Fruit fly (Drosophila melanogaster) whole organism, prepupa: Measurements from ENCODE around the gene CG18598.
A peak's percentile ranks its signal among the peaks of the same experiment; 100 is the strongest.

ENCODE experiments used
- Blimp-1 ChIP-seq: fragments of 200-800 bp; sonication (Bioruptor generic); optimal IDR thresholded peaks from 3 replicates; lab custom pipeline; 2017; ENCODE audit warnings: missing biosample characterization, missing genetic modification characterization, mild to moderate bottlenecking, moderate library complexity, missing genetic modification reagents
- CG10631 ChIP-seq: fragments of 200-800 bp; sonication (Bioruptor generic); optimal IDR thresholded peaks from 2 replicates; lab custom pipeline; 2016; ENCODE audit warnings: missing biosample characterization, missing genetic modification characterization
- CG11902 ChIP-seq: fragments of 200-800 bp; sonication (Bioruptor generic); optimal IDR thresholded peaks from 3 replicates; lab custom pipeline; 2016; ENCODE audit warnings: missing biosample characterization, missing genetic modification characterization
- CG15336 ChIP-seq: fragments of 200-800 bp; sonication (Bioruptor generic); IDR thresholded peaks from 2 replicates; pipeline ENCODE4 v1.3.6; 2022; ENCODE audit warnings: missing biosample characterization, missing genetic modification characterization
- CG1621 ChIP-seq: fragments of 200-800 bp; sonication (Bioruptor generic); optimal IDR thresholded peaks from 3 replicates; lab custom pipeline; 2018; ENCODE audit warnings: missing biosample characterization, mild to moderate bottlenecking, missing genetic modification characterization
- CG16779 ChIP-seq: fragments of 200-800 bp; sonication (Bioruptor generic); optimal IDR thresholded peaks from 3 replicates; lab custom pipeline; 2017; ENCODE audit warnings: missing biosample characterization, mild to moderate bottlenecking, missing genetic modification characterization
- CG3032 ChIP-seq: fragments of 200-800 bp; optimal IDR thresholded peaks from 2 replicates; lab custom pipeline; 2019; ENCODE audit warnings: missing biosample characterization, mild to moderate bottlenecking, missing genetic modification characterization, moderate library complexity
- CG31627 ChIP-seq: fragments of 200-800 bp; sonication (Bioruptor generic); optimal IDR thresholded peaks from 3 replicates; lab custom pipeline; 2016; ENCODE audit warnings: missing biosample characterization, missing genetic modification characterization
- CG32006 ChIP-seq: fragments of 200-800 bp; sonication (Bioruptor generic); optimal IDR thresholded peaks from 3 replicates; lab custom pipeline; 2017; ENCODE audit warnings: missing biosample characterization, mild to moderate bottlenecking, missing genetic modification characterization
- CG34406 ChIP-seq: fragments of 200-800 bp; sonication (Bioruptor generic); optimal IDR thresholded peaks from 3 replicates; lab custom pipeline; 2016; ENCODE audit warnings: missing biosample characterization, missing genetic modification characterization
- CG3919 ChIP-seq: fragments of 200-800 bp; sonication (Bioruptor generic); optimal IDR thresholded peaks from 3 replicates; lab custom pipeline; 2016; ENCODE audit warnings: missing biosample characterization, missing genetic modification characterization
- CG4318 ChIP-seq: fragments of 200-800 bp; sonication (Bioruptor generic); optimal IDR thresholded peaks from 3 replicates; lab custom pipeline; 2017; ENCODE audit warnings: missing biosample characterization, mild to moderate bottlenecking, missing genetic modification characterization
- CG6792 ChIP-seq: fragments of 200-800 bp; sonication (Bioruptor generic); optimal IDR thresholded peaks from 3 replicates; lab custom pipeline; 2016; ENCODE audit warnings: missing biosample characterization, missing genetic modification characterization
- CG7368 ChIP-seq: fragments of 200-800 bp; sonication (Bioruptor generic); optimal IDR thresholded peaks from 3 replicates; lab custom pipeline; 2016; ENCODE audit warnings: missing biosample characterization, missing genetic modification characterization
- CG8119 ChIP-seq: fragments of 200-800 bp; sonication (Bioruptor generic); IDR thresholded peaks from 3 replicates; pipeline ENCODE4 v1.3.6; 2022; ENCODE audit warnings: missing biosample characterization, missing genetic modification characterization
- CG8632 ChIP-seq: fragments of 200-800 bp; sonication (Bioruptor generic); optimal IDR thresholded peaks from 3 replicates; lab custom pipeline; 2016; ENCODE audit warnings: missing biosample characterization, missing genetic modification characterization
- CG9139 ChIP-seq: fragments of 200-800 bp; sonication (Bioruptor generic); optimal IDR thresholded peaks from 3 replicates; lab custom pipeline; 2017; ENCODE audit warnings: missing biosample characterization, mild to moderate bottlenecking, missing genetic modification characterization
- Eip75B ChIP-seq: fragments of 200-800 bp; sonication (Bioruptor generic); optimal IDR thresholded peaks from 3 replicates; lab custom pipeline; 2016; ENCODE audit warnings: missing biosample characterization, missing genetic modification characterization
- Eip78C ChIP-seq: fragments of 200-800 bp; sonication (Bioruptor generic); peaks from one replicate; lab custom pipeline; 2016; ENCODE audit warnings: missing biosample characterization, missing genetic modification characterization
- Eip93F ChIP-seq: fragments of 200-800 bp; sonication (Bioruptor generic); optimal IDR thresholded peaks from 2 replicates; lab custom pipeline; 2016; ENCODE audit warnings: missing biosample characterization, mild to moderate bottlenecking, missing genetic modification characterization
- Ets21C ChIP-seq: fragments of 200-800 bp; sonication (Bioruptor generic); optimal IDR thresholded peaks from 3 replicates; lab custom pipeline; 2016; ENCODE audit warnings: missing biosample characterization, missing genetic modification characterization
- Gug ChIP-seq: fragments of 200-800 bp; sonication (Bioruptor generic); IDR thresholded peaks from 2 replicates; pipeline ENCODE4 v1.3.6; 2022; ENCODE audit warnings: missing biosample characterization, missing genetic modification characterization
- Hr39 ChIP-seq: fragments of 200-800 bp; sonication (Bioruptor generic); optimal IDR thresholded peaks from 2 replicates; lab custom pipeline; 2016; ENCODE audit warnings: missing biosample characterization, missing genetic modification characterization
- Hr4 ChIP-seq: fragments of 200-800 bp; sonication (Bioruptor generic); optimal IDR thresholded peaks from 3 replicates; lab custom pipeline; 2016; ENCODE audit warnings: missing biosample characterization, missing genetic modification characterization
- Lpt ChIP-seq: fragments of 200-800 bp; sonication (Bioruptor generic); optimal IDR thresholded peaks from 3 replicates; lab custom pipeline; 2016; ENCODE audit warnings: missing biosample characterization, missing genetic modification characterization
- Met ChIP-seq: fragments of 200-800 bp; sonication (Bioruptor generic); optimal IDR thresholded peaks from 3 replicates; lab custom pipeline; 2016; ENCODE audit warnings: missing biosample characterization, missing genetic modification characterization
- OdsH ChIP-seq: fragments of 200-800 bp; sonication (Bioruptor generic); optimal IDR thresholded peaks from 3 replicates; lab custom pipeline; 2016; ENCODE audit warnings: missing biosample characterization, missing genetic modification characterization
- Smox ChIP-seq: fragments of 200-800 bp; sonication (Bioruptor generic); optimal IDR thresholded peaks from 3 replicates; lab custom pipeline; 2016; ENCODE audit warnings: missing biosample characterization, missing genetic modification characterization
- Sox102F ChIP-seq: fragments of 200-800 bp; sonication (Bioruptor generic); optimal IDR thresholded peaks from 2 replicates; lab custom pipeline; 2016; ENCODE audit warnings: missing biosample characterization, mild to moderate bottlenecking, missing genetic modification characterization
- Sox14 ChIP-seq: fragments of 200-800 bp; sonication (Bioruptor generic); optimal IDR thresholded peaks from 3 replicates; lab custom pipeline; 2016; ENCODE audit warnings: missing biosample characterization, missing genetic modification characterization
- Sox15 ChIP-seq: fragments of 200-800 bp; sonication (Bioruptor generic); optimal IDR thresholded peaks from 3 replicates; lab custom pipeline; 2016; ENCODE audit warnings: missing biosample characterization, missing genetic modification characterization
- achi ChIP-seq: fragments of 200-800 bp; sonication (Bioruptor generic); optimal IDR thresholded peaks from 3 replicates; lab custom pipeline; 2016; ENCODE audit warnings: missing biosample characterization, missing genetic modification characterization
- acj6 ChIP-seq: fragments of 200-800 bp; sonication (Bioruptor generic); optimal IDR thresholded peaks from 3 replicates; lab custom pipeline; 2016; ENCODE audit warnings: missing biosample characterization, missing genetic modification characterization
- cyc ChIP-seq: fragments of 200-800 bp; sonication (Bioruptor generic); optimal IDR thresholded peaks from 3 replicates; lab custom pipeline; 2016; ENCODE audit warnings: missing biosample characterization, missing genetic modification characterization
- dac ChIP-seq: fragments of 200-800 bp; sonication (Bioruptor generic); optimal IDR thresholded peaks from 2 replicates; lab custom pipeline; 2017; ENCODE audit warnings: missing biosample characterization, mild to moderate bottlenecking, missing genetic modification characterization
- dsx ChIP-seq: fragments of 200-800 bp; optimal IDR thresholded peaks from 3 replicates; lab custom pipeline; 2019; ENCODE audit warnings: missing biosample characterization, mild to moderate bottlenecking, missing genetic modification characterization, moderate library complexity; ENCODE audit not compliant: poor library complexity, severe bottlenecking
- eg ChIP-seq: fragments of 200-800 bp; sonication (Bioruptor generic); IDR thresholded peaks from 3 replicates; pipeline ENCODE4 v1.3.6; 2022; ENCODE audit warnings: missing biosample characterization, missing genetic modification characterization
- esn ChIP-seq: fragments of 200-800 bp; sonication (Bioruptor generic); optimal IDR thresholded peaks from 2 replicates; lab custom pipeline; 2016; ENCODE audit warnings: missing biosample characterization, mild to moderate bottlenecking, missing genetic modification characterization, moderate library complexity
- fd59A ChIP-seq: fragments of 200-800 bp; sonication (Bioruptor generic); optimal IDR thresholded peaks from 2 replicates; lab custom pipeline; 2017; ENCODE audit warnings: missing biosample characterization, mild to moderate bottlenecking, missing genetic modification characterization, missing genetic modification reagents
- fd85E ChIP-seq: fragments of 200-800 bp; sonication (Bioruptor generic); optimal IDR thresholded peaks from 3 replicates; lab custom pipeline; 2016; ENCODE audit warnings: missing biosample characterization, missing genetic modification characterization
- lz ChIP-seq: fragments of 200-800 bp; sonication (Bioruptor generic); optimal IDR thresholded peaks from 3 replicates; lab custom pipeline; 2016; ENCODE audit warnings: missing biosample characterization, missing genetic modification characterization
- net ChIP-seq: fragments of 200-800 bp; sonication (Bioruptor generic); optimal IDR thresholded peaks from 3 replicates; lab custom pipeline; 2016; ENCODE audit warnings: missing biosample characterization, missing genetic modification characterization
- pdm3 ChIP-seq: fragments of 200-800 bp; sonication (Bioruptor generic); optimal IDR thresholded peaks from 3 replicates; lab custom pipeline; 2016; ENCODE audit warnings: missing biosample characterization, missing genetic modification characterization
- salr ChIP-seq, 2 experiments: fragments of 200-800 bp; sonication (Bioruptor generic); optimal IDR thresholded peaks; 3 replicates each; lab custom pipeline; 2016 to 2018; ENCODE audit warnings: missing biosample characterization in 2 of 2, missing genetic modification characterization in 2 of 2, mild to moderate bottlenecking in 1 of 2
- spab ChIP-seq: fragments of 200-800 bp; sonication (Bioruptor generic); optimal IDR thresholded peaks from 2 replicates; lab custom pipeline; 2017; ENCODE audit warnings: missing biosample characterization, mild to moderate bottlenecking, missing genetic modification characterization, missing genetic modification reagents
- ss ChIP-seq, 2 experiments: fragments of 200-800 bp; sonication (Bioruptor generic); optimal IDR thresholded peaks; 2 replicates in 1 of 2; 3 replicates in 1 of 2; lab custom pipeline; 2017 to 2018; ENCODE audit warnings: mild to moderate bottlenecking in 2 of 2, missing biosample characterization in 2 of 2, missing genetic modification characterization in 2 of 2, moderate library complexity in 1 of 2
- svp ChIP-seq: fragments of 200-800 bp; sonication (Bioruptor generic); peaks from one replicate; lab custom pipeline; 2016; ENCODE audit warnings: missing biosample characterization, missing genetic modification characterization
- topi ChIP-seq: fragments of 200-800 bp; sonication (Bioruptor generic); optimal IDR thresholded peaks from 3 replicates; lab custom pipeline; 2016; ENCODE audit warnings: missing biosample characterization, missing genetic modification characterization
- vri ChIP-seq: fragments of 200-800 bp; sonication (Bioruptor generic); optimal IDR thresholded peaks from 3 replicates; lab custom pipeline; 2016; ENCODE audit warnings: missing biosample characterization, mild to moderate bottlenecking, missing genetic modification characterization

CG18598 gene

dm6 chr3R:18250815-18251214 lies at the start of gene CG18598:
Gene CG18598 (plus strand): TSS chr3R:18251115.
- TF ChIP-seq pdm3 (GFP tag; lab: Kevin White, UChicago) (no peak), salr (GFP tag; optimal IDR thresholded peaks at IDR 0.05; lab: Kevin White, UChicago) (no peak), CG3919 (no peak), dsx (no peak), CG15336 (GFP tag; lab: Robert Waterston, UW) (no peak), Sox15 (GFP tag; lab: Kevin White, UChicago) (no peak), spab (GFP tag; lab: Kevin White, UChicago) (no peak), CG34406 (GFP tag; lab: Kevin White, UChicago) (no peak), CG9139 (GFP tag; lab: Kevin White, UChicago) (no peak), OdsH (GFP tag; lab: Kevin White, UChicago) (no peak), Eip78C (GFP tag; lab: Kevin White, UChicago) (no peak), svp (no peak)

dm6 chr3R:18208479-18208878 lies 42.4 kb upstream of the CG18598 start, which contains the start of gene CG44158:
Gene CG44158 (plus strand): TSS chr3R:18208779.
- TF ChIP-seq Met (no peak), CG6792 (no peak), esn (GFP tag; lab: Kevin White, UChicago) (no peak), Eip75B (GFP tag; lab: Kevin White, UChicago) (no peak), cyc (GFP tag; lab: Kevin White, UChicago) (no peak), CG8632 (no peak), svp (no peak), Sox14 (no peak), Blimp-1 (GFP tag; lab: Kevin White, UChicago) (no peak), Gug (no peak), CG8119 (GFP tag; lab: Robert Waterston, UW) (no peak)

dm6 chr3R:18215300-18215699 lies 35.6 kb upstream of the CG18598 start:
- TF ChIP-seq cyc (GFP tag; lab: Kevin White, UChicago) (peak; percentile 50), ss (GFP tag; optimal IDR thresholded peaks at IDR 0.05; lab: Kevin White, UChicago) (no peak), CG1621 (tag; lab: Kevin White, UChicago) (no peak), CG4318 (no peak), CG8632 (no peak), dsx (no peak), topi (peak; percentile 43), Eip93F (GFP tag; lab: Kevin White, UChicago) (no peak), fd85E (GFP tag; lab: Kevin White, UChicago) (no peak), fd59A (no peak), svp (peak; percentile 81), CG11902 (GFP tag; lab: Kevin White, UChicago) (no peak), eg (GFP tag; lab: Robert Waterston, UW) (no peak), Gug (no peak), CG31627 (GFP tag; lab: Kevin White, UChicago) (peak; percentile 58), Lpt (GFP tag; lab: Kevin White, UChicago) (peak; percentile 28), CG3032 (tag; lab: Kevin White, UChicago) (no peak), Hr4 (peak; percentile 55), vri (GFP tag; lab: Kevin White, UChicago) (no peak), Ets21C (GFP tag; lab: Kevin White, UChicago) (peak; percentile 43), CG16779 (tag; lab: Kevin White, UChicago) (no peak), achi (GFP tag; lab: Kevin White, UChicago) (peak; percentile 28), salr (GFP tag; optimal IDR thresholded peaks at IDR 0.05; lab: Kevin White, UChicago) (peak in 1 of 2 experiments; percentile 5), spab (GFP tag; lab: Kevin White, UChicago) (no peak), CG10631 (GFP tag; lab: Kevin White, UChicago) (peak; percentile 8), Smox (GFP tag; lab: Kevin White, UChicago) (peak; percentile 47), Met (peak; percentile 58), CG32006 (peak; percentile 40), pdm3 (GFP tag; lab: Kevin White, UChicago) (peak; percentile 63), dac (GFP tag; lab: Kevin White, UChicago) (no peak), Hr39 (GFP tag; lab: Kevin White, UChicago) (peak; percentile 67), acj6 (GFP tag; lab: Kevin White, UChicago) (peak; percentile 44), net (peak; percentile 8), lz (GFP tag; lab: Kevin White, UChicago) (peak; percentile 63), CG7368 (GFP tag; lab: Kevin White, UChicago) (no peak), Eip75B (GFP tag; lab: Kevin White, UChicago) (no peak), Sox102F (GFP tag; lab: Kevin White, UChicago) (peak; percentile 28)
